Worm (Caenorhabditis elegans) whole organism, mixed stage, embryonic: ENCODE results near the gene W05H7.1.

Experiments used
- elt-1 ChIP-seq: sonication (generic microtip); optimal IDR thresholded peaks from 2 replicates; lab custom pipeline; 2017; ENCODE audit warnings: missing genetic modification characterization, mild to moderate bottlenecking, missing compliant biosample characterization, antibody characterized with exemption, moderate library complexity, borderline replicate concordance; ENCODE audit not compliant: insufficient read depth
- hlh-1 ChIP-seq: fragments of 150-350 bp; optimal IDR thresholded peaks from 2 replicates; lab custom pipeline; 2014; ENCODE audit warnings: missing biosample characterization, missing genetic modification reagents, missing genetic modification characterization
- lin-13 ChIP-seq: fragments of 150-350 bp; optimal IDR thresholded peaks from 2 replicates; lab custom pipeline; 2014; ENCODE audit warnings: missing biosample characterization, missing genetic modification characterization
- lsy-2 ChIP-seq: fragments of 150-350 bp; optimal IDR thresholded peaks from 2 replicates; lab custom pipeline; 2014; ENCODE audit warnings: missing biosample characterization, missing genetic modification characterization
- nhr-237 ChIP-seq: fragments of 150-350 bp; optimal IDR thresholded peaks from 2 replicates; lab custom pipeline; 2014; ENCODE audit warnings: missing biosample characterization, missing genetic modification characterization
- nhr-76 ChIP-seq: sonication (generic microtip); optimal IDR thresholded peaks from 2 replicates; lab custom pipeline; 2017; ENCODE audit warnings: missing biosample characterization, missing genetic modification characterization
- pha-4 ChIP-seq: fragments of 150-350 bp; optimal IDR thresholded peaks from 2 replicates; lab custom pipeline; 2018; ENCODE audit warnings: missing biosample characterization, missing genetic modification reagents, missing genetic modification characterization
- snpc-4 ChIP-seq: fragments of 150-350 bp; optimal IDR thresholded peaks from 2 replicates; lab custom pipeline; 2014; ENCODE audit warnings: missing biosample characterization, missing genetic modification characterization
- ztf-11 ChIP-seq: fragments of 150-350 bp; optimal IDR thresholded peaks from 2 replicates; lab custom pipeline; 2014; ENCODE audit warnings: missing biosample characterization, missing genetic modification characterization

ce11 chrX:1420524-1420923, 30.0 kb upstream of the W05H7.1 start:
- TF ChIP-seq lsy-2 (tag; lab: Kevin White, UChicago), result no peak
- TF ChIP-seq elt-1 (tag; lab: Kevin White, UChicago), result no peak
- no peak for TF ChIP-seq nhr-76 (tag; lab: Kevin White, UChicago)
- TF ChIP-seq pha-4 (tag; lab: Kevin White, UChicago), result no peak
- no peak for TF ChIP-seq lin-13 (tag; lab: Kevin White, UChicago)
- TF ChIP-seq nhr-237 (tag; lab: Kevin White, UChicago), result no peak
- no peak for TF ChIP-seq snpc-4 (tag; lab: Kevin White, UChicago)
- TF ChIP-seq ztf-11 (tag; lab: Kevin White, UChicago), result no peak
- TF ChIP-seq hlh-1 (tag; lab: Kevin White, UChicago), result no peak
